Worm (Caenorhabditis elegans) whole organism, early embryonic: ENCODE measurements around the gene glb-22.

ENCODE experiments used
- B0310.2 ChIP-seq: sonication (generic microtip); optimal IDR thresholded peaks from 2 replicates; lab custom pipeline; 2016; ENCODE audit warnings: mild to moderate bottlenecking, missing genetic modification characterization, missing compliant biosample characterization
- F13C5.2 ChIP-seq: sonication (generic microtip); optimal IDR thresholded peaks from 2 replicates; lab custom pipeline; 2017; ENCODE audit warnings: mild to moderate bottlenecking, missing genetic modification characterization, inconsistent platforms, missing compliant biosample characterization
- aly-1 ChIP-seq: sonication (generic microtip); optimal IDR thresholded peaks from 2 replicates; lab custom pipeline; 2016; ENCODE audit warnings: missing genetic modification characterization, missing compliant biosample characterization
- ama-1 ChIP-seq: fragments of 150-350 bp; optimal IDR thresholded peaks from 2 replicates; lab custom pipeline; 2014
- ceh-13 ChIP-seq: fragments of 200-800 bp; sonication (Bioruptor generic); optimal IDR thresholded peaks from 2 replicates; lab custom pipeline; 2018; ENCODE audit warnings: mild to moderate bottlenecking, missing genetic modification characterization, missing compliant biosample characterization
- ceh-36 ChIP-seq: sonication (generic microtip); optimal IDR thresholded peaks from 2 replicates; lab custom pipeline; 2016; ENCODE audit warnings: missing genetic modification characterization, inconsistent platforms, missing compliant biosample characterization
- ets-7 ChIP-seq: sonication (generic microtip); optimal IDR thresholded peaks from 2 replicates; lab custom pipeline; 2016; ENCODE audit warnings: missing genotype, missing genetic modification characterization, missing compliant biosample characterization
- flt-1 ChIP-seq: fragments of 200-800 bp; sonication (Bioruptor generic); IDR thresholded peaks from 2 replicates; pipeline ENCODE4 v1.3.6; 2022; ENCODE audit warnings: missing genetic modification characterization, missing compliant biosample characterization
- hmbx-1 ChIP-seq: sonication (generic microtip); optimal IDR thresholded peaks from 2 replicates; lab custom pipeline; 2016; ENCODE audit warnings: mild to moderate bottlenecking, missing genetic modification characterization, missing compliant biosample characterization
- hmg-4 ChIP-seq: fragments of 200-800 bp; sonication (Bioruptor generic); optimal IDR thresholded peaks from 2 replicates; lab custom pipeline; 2018; ENCODE audit warnings: mild to moderate bottlenecking, missing genetic modification characterization, missing compliant biosample characterization
- hnd-1 ChIP-seq: sonication (generic microtip); optimal IDR thresholded peaks from 2 replicates; lab custom pipeline; 2016; ENCODE audit warnings: missing genetic modification characterization, missing compliant biosample characterization
- pes-1 ChIP-seq: fragments of 200-800 bp; sonication (Bioruptor generic); IDR thresholded peaks from 2 replicates; pipeline ENCODE4 v1.3.6; 2022; ENCODE audit warnings: missing genetic modification reagents, missing genetic modification characterization, missing compliant biosample characterization
- scrt-1 ChIP-seq: fragments of 200-800 bp; sonication (Bioruptor generic); IDR thresholded peaks from 2 replicates; pipeline ENCODE4 v1.3.6; 2022; ENCODE audit warnings: missing genetic modification characterization, missing compliant biosample characterization
- sea-1 ChIP-seq: fragments of 200-800 bp; sonication (Bioruptor generic); conservative IDR thresholded peaks from 2 replicates; pipeline ENCODE4 v1.3.6; 2022; ENCODE audit warnings: missing genetic modification characterization, missing compliant biosample characterization
- tbx-11 ChIP-seq: fragments of 200-800 bp; sonication (Bioruptor generic); IDR thresholded peaks from 2 replicates; pipeline ENCODE4 v1.3.6; 2022; ENCODE audit warnings: missing genetic modification characterization, missing compliant biosample characterization
- tbx-37 ChIP-seq: fragments of 200-800 bp; sonication (Bioruptor generic); conservative IDR thresholded peaks from 2 replicates; pipeline ENCODE4 v1.3.6; 2022; ENCODE audit warnings: missing genetic modification reagents, missing genetic modification characterization, missing compliant biosample characterization
- tra-4 ChIP-seq: sonication (generic microtip); optimal IDR thresholded peaks from 2 replicates; lab custom pipeline; 2017; ENCODE audit warnings: missing genetic modification characterization, missing compliant biosample characterization

Gene glb-22

ce11 chrV:14612168-14612567 lies 12.1 kb downstream of the glb-22 start, which contains the start of the genes R11H6.5 and ccnk-1:
Gene R11H6.5 (minus strand): TSS chrV:14612222.
Gene ccnk-1 (plus strand): TSS chrV:14612548.
- no peak for TF ChIP-seq F13C5.2 (tag; lab: Kevin White, UChicago)
- no peak for TF ChIP-seq aly-1 (tag; lab: Kevin White, UChicago)
- no peak for TF ChIP-seq ama-1
- TF ChIP-seq ets-7 (tag; lab: Kevin White, UChicago): no peak
- TF ChIP-seq pes-1 (GFP tag; lab: Robert Waterston, UW): no peak
- TF ChIP-seq scrt-1 (GFP tag; lab: Robert Waterston, UW): no peak
- no peak for TF ChIP-seq ceh-13 (GFP tag; lab: Kevin White, UChicago)
- TF ChIP-seq tra-4: no peak
- no peak for TF ChIP-seq tbx-37
- no peak for TF ChIP-seq hmg-4 (GFP tag; lab: Kevin White, UChicago)
- TF ChIP-seq B0310.2 (tag; lab: Kevin White, UChicago): no peak
- TF ChIP-seq flt-1 (GFP tag; lab: Robert Waterston, UW): no peak
- TF ChIP-seq sea-1 (GFP tag; lab: Robert Waterston, UW): no peak
- no peak for TF ChIP-seq hnd-1 (tag; lab: Kevin White, UChicago)
- no peak for TF ChIP-seq hmbx-1
- TF ChIP-seq tbx-11 (GFP tag; lab: Robert Waterston, UW): no peak

ce11 chrV:14614454-14614853 lies 14.4 kb downstream of the glb-22 start:
- TF ChIP-seq tbx-11 (GFP tag; lab: Robert Waterston, UW) (no peak), tra-4 (no peak), hnd-1 (tag; lab: Kevin White, UChicago) (no peak), ets-7 (tag; lab: Kevin White, UChicago) (no peak), scrt-1 (GFP tag; lab: Robert Waterston, UW) (no peak), ama-1 (no peak)

ce11 chrV:14615671-14616070 lies 15.6 kb downstream of the glb-22 start:
- TF ChIP-seq ets-7 (tag; lab: Kevin White, UChicago) (no peak), hmbx-1 (no peak), hnd-1 (tag; lab: Kevin White, UChicago) (no peak), tbx-37 (no peak), pes-1 (GFP tag; lab: Robert Waterston, UW) (no peak), hmg-4 (GFP tag; lab: Kevin White, UChicago) (no peak), flt-1 (GFP tag; lab: Robert Waterston, UW) (no peak), sea-1 (GFP tag; lab: Robert Waterston, UW) (no peak), B0310.2 (tag; lab: Kevin White, UChicago) (no peak), tbx-11 (GFP tag; lab: Robert Waterston, UW) (no peak), ama-1 (no peak), ceh-36 (tag; lab: Kevin White, UChicago) (no peak), tra-4 (no peak), F13C5.2 (tag; lab: Kevin White, UChicago) (no peak), ceh-13 (GFP tag; lab: Kevin White, UChicago) (no peak), scrt-1 (GFP tag; lab: Robert Waterston, UW) (no peak), aly-1 (tag; lab: Kevin White, UChicago) (no peak)

ce11 chrV:14617711-14618110 lies 17.6 kb downstream of the glb-22 start:
- TF ChIP-seq ceh-13 (GFP tag; lab: Kevin White, UChicago) (no peak), hmbx-1 (no peak), scrt-1 (GFP tag; lab: Robert Waterston, UW) (no peak), ceh-36 (tag; lab: Kevin White, UChicago) (no peak), hnd-1 (tag; lab: Kevin White, UChicago) (no peak)

ce11 chrV:14620311-14620710 lies 20.2 kb downstream of the glb-22 start:
- TF ChIP-seq B0310.2 (tag; lab: Kevin White, UChicago) (no peak), hmbx-1 (no peak), scrt-1 (GFP tag; lab: Robert Waterston, UW) (no peak), ceh-13 (GFP tag; lab: Kevin White, UChicago) (no peak), pes-1 (GFP tag; lab: Robert Waterston, UW) (no peak), tbx-11 (GFP tag; lab: Robert Waterston, UW) (no peak), ama-1 (no peak)

ce11 chrV:14620835-14621234 lies 20.8 kb downstream of the glb-22 start, which contains the start of gene hot-1:
Gene hot-1 (plus strand): TSS chrV:14621135.
- TF ChIP-seq pes-1 (GFP tag; lab: Robert Waterston, UW) (no peak), tbx-37 (no peak)

ce11 chrV:14625662-14626061 lies 25.6 kb downstream of the glb-22 start:
- TF ChIP-seq ceh-36 (tag; lab: Kevin White, UChicago) (no peak), sea-1 (GFP tag; lab: Robert Waterston, UW) (no peak), scrt-1 (GFP tag; lab: Robert Waterston, UW) (no peak), B0310.2 (tag; lab: Kevin White, UChicago) (no peak), hmbx-1 (no peak), flt-1 (GFP tag; lab: Robert Waterston, UW) (no peak), ets-7 (tag; lab: Kevin White, UChicago) (no peak), tra-4 (no peak), F13C5.2 (tag; lab: Kevin White, UChicago) (no peak), ama-1 (no peak), hnd-1 (tag; lab: Kevin White, UChicago) (no peak), hmg-4 (GFP tag; lab: Kevin White, UChicago) (no peak), tbx-11 (GFP tag; lab: Robert Waterston, UW) (no peak), ceh-13 (GFP tag; lab: Kevin White, UChicago) (no peak), tbx-37 (no peak)

- no peak for TF ChIP-seq aly-1 (tag; lab: Kevin White, UChicago)
- TF ChIP-seq hnd-1 (tag; lab: Kevin White, UChicago): no peak
- no peak for TF ChIP-seq scrt-1 (GFP tag; lab: Robert Waterston, UW)
- no peak for TF ChIP-seq flt-1 (GFP tag; lab: Robert Waterston, UW)
- no peak for TF ChIP-seq pes-1 (GFP tag; lab: Robert Waterston, UW)
- no peak for TF ChIP-seq ceh-36 (tag; lab: Kevin White, UChicago)
- TF ChIP-seq sea-1 (GFP tag; lab: Robert Waterston, UW): no peak
- TF ChIP-seq ets-7 (tag; lab: Kevin White, UChicago): no peak
- no peak for TF ChIP-seq ama-1
Measured at ce11 chrV:14631588-14631987, 31.5 kb downstream of the glb-22 start, which contains the start of gene F43D2.3. Gene F43D2.3 (plus strand): TSS chrV:14631888.
